Fruit fly (Drosophila melanogaster): ENCODE data around the gene Sfxn1-3.
A peak's percentile ranks its signal among the peaks of the same experiment; 100 is the strongest.

Sfxn1-3 gene

DNA sequence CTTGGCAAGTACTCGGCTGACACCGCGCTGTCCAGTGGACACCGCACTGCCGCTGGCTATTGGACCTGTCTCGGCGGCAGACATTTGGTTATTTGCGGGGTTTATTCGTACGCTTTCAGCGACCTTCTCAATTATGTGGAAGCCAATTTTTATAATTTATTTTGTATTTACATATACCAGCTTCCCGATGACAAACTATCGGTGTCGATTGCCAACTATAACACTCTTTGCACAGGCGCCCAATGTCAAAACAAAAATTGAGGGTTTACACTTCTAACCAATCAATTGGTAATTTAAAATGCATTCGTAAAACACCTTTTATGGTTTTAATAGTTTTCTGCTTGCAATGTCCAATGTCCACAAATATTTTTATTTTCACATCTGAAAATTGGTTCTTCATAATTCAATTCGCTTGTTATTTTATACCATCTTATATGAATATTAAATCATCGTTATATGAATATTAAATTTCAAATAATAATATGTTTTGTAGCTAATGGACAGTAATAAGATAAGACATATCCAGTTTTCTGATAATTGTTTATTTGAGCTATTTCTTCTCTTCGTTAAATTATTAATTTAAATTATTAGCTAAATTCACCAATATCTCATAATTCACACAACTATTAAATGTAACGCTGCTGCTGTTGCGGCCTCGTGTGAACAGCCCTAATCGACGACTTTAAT is 21.6 kb downstream of the Sfxn1-3 start:
- TF ChIP-seq Hr83 (GFP tag; optimal IDR thresholded peaks at IDR 0.05; ENCODE audit: poor library complexity, severe bottlenecking) = no peak
- TF ChIP-seq Dif (GFP tag; optimal IDR thresholded peaks at IDR 0.05; ENCODE audit: partially characterized antibody) = no peak
- TF ChIP-seq Jra (GFP tag; optimal IDR thresholded peaks at IDR 0.05) = no peak
- no peak for TF ChIP-seq Myc (optimal IDR thresholded peaks at IDR 0.05)
- no peak for TF ChIP-seq Rel (GFP tag; optimal IDR thresholded peaks at IDR 0.05)
- no peak for TF ChIP-seq Rel (tag; optimal IDR thresholded peaks at IDR 0.05)
- TF ChIP-seq Hnf4 (GFP tag; optimal IDR thresholded peaks at IDR 0.05) = no peak
- peak; percentile 11 for TF ChIP-seq h (GFP tag; optimal IDR thresholded peaks at IDR 0.05)
- no peak for TF ChIP-seq CG9705 (GFP tag; optimal IDR thresholded peaks at IDR 0.05)
- TF ChIP-seq GATAd (GFP tag; optimal IDR thresholded peaks at IDR 0.05) = no peak
- no peak for TF ChIP-seq sv (GFP tag; optimal IDR thresholded peaks at IDR 0.05)
- TF ChIP-seq N (GFP tag; optimal IDR thresholded peaks at IDR 0.05) = peak; percentile 88
- TF ChIP-seq dmrt93B (GFP tag; optimal IDR thresholded peaks at IDR 0.05) = peak; percentile 16
- TF ChIP-seq tai (GFP tag; optimal IDR thresholded peaks at IDR 0.05) = no peak
- TF ChIP-seq Mio (GFP tag; optimal IDR thresholded peaks at IDR 0.05) = no peak
- TF ChIP-seq pan (optimal IDR thresholded peaks at IDR 0.05) = no peak
- peak; percentile 65 for TF ChIP-seq psq (GFP tag; optimal IDR thresholded peaks at IDR 0.05)
- TF ChIP-seq Vsx2 (GFP tag; optimal IDR thresholded peaks at IDR 0.05; ENCODE audit: partially characterized antibody) = no peak
- TF ChIP-seq usp (GFP tag; optimal IDR thresholded peaks at IDR 0.05) = no peak
- no peak for TF ChIP-seq sage (GFP tag; optimal IDR thresholded peaks at IDR 0.05)
- no peak for TF ChIP-seq jim (GFP tag; optimal IDR thresholded peaks at IDR 0.05)
- TF ChIP-seq woc (GFP tag; optimal IDR thresholded peaks at IDR 0.05) = peak; percentile 62
- TF ChIP-seq foxo (GFP tag; optimal IDR thresholded peaks at IDR 0.05) = no peak
- peak; percentile 48 for TF ChIP-seq Abd-B (GFP tag; optimal IDR thresholded peaks at IDR 0.05)
- TF ChIP-seq br (GFP tag; optimal IDR thresholded peaks at IDR 0.05) = no peak
- TF ChIP-seq Hr78 (GFP tag; optimal IDR thresholded peaks at IDR 0.05) = peak; percentile 67
- no peak for TF ChIP-seq rgr (GFP tag; optimal IDR thresholded peaks at IDR 0.05)
- TF ChIP-seq CrebA (GFP tag; optimal IDR thresholded peaks at IDR 0.05; ENCODE audit: borderline replicate concordance) = no peak
- no peak for TF ChIP-seq dl (GFP tag; optimal IDR thresholded peaks at IDR 0.05; ENCODE audit: insufficient read depth in 1 of 2, partially characterized antibody in 2 of 2)
- TF ChIP-seq dsf (GFP tag; optimal IDR thresholded peaks at IDR 0.05; ENCODE audit: borderline replicate concordance) = no peak
- no peak for TF ChIP-seq Dfd (GFP tag; optimal IDR thresholded peaks at IDR 0.05)
- TF ChIP-seq CG32264 (GFP tag; optimal IDR thresholded peaks at IDR 0.05) = no peak
- TF ChIP-seq fru (GFP tag; optimal IDR thresholded peaks at IDR 0.05) = no peak
- TF ChIP-seq HLH106 (tag; optimal IDR thresholded peaks at IDR 0.05) = peak; percentile 28
- TF ChIP-seq Sp1 (GFP tag; optimal IDR thresholded peaks at IDR 0.05) = no peak
- no peak for TF ChIP-seq lola (GFP tag; optimal IDR thresholded peaks at IDR 0.05)
- TF ChIP-seq OdsH (GFP tag; optimal IDR thresholded peaks at IDR 0.05) = no peak
- TF ChIP-seq brk (GFP tag; optimal IDR thresholded peaks at IDR 0.05) = no peak
- no peak for TF ChIP-seq ey (GFP tag; optimal IDR thresholded peaks at IDR 0.05)

DNA sequence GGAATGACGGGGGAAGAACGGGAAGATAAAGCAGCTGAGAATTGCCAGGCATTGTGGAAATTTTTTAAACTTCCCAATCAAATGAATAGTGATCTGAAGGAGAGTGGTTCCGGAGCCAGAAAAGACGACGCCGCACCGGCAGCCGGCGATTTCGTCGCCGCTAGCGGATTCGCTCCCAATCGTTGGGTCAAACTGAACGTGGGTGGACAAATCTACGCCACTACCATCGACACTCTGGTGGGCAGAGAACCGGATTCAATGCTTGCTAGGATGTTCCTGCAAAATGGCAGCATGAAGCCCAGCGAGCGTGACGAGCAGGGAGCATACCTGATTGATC is 22.1 kb downstream of the Sfxn1-3 start, which contains the start of gene CG14647:
TSS of gene CG14647 (plus strand) at position 14 of the 337 bp plus-strand sequence.
- no peak for TF ChIP-seq Rel (GFP tag; optimal IDR thresholded peaks at IDR 0.05)
- TF ChIP-seq Rel (tag; optimal IDR thresholded peaks at IDR 0.05) = peak; percentile 96
- no peak for TF ChIP-seq CrebA (GFP tag; optimal IDR thresholded peaks at IDR 0.05; ENCODE audit: borderline replicate concordance)
- TF ChIP-seq Jra (GFP tag; optimal IDR thresholded peaks at IDR 0.05) = no peak
